Fruit fly (Drosophila melanogaster) whole organism, embryonic: ENCODE data around the gene Usp14.

Source experiments
- CG11560 ChIP-seq: fragments of 200-800 bp; sonication (Bioruptor generic); IDR thresholded peaks from 3 replicates; pipeline ENCODE4 v1.3.6; 2022; ENCODE audit warnings: missing biosample characterization, missing genetic modification characterization
- Meics ChIP-seq: fragments of 200-800 bp; sonication (Bioruptor generic); optimal IDR thresholded peaks from 2 replicates; lab custom pipeline; 2017; ENCODE audit warnings: missing biosample characterization, mild to moderate bottlenecking, missing genetic modification characterization
- Oaz ChIP-seq: fragments of 200-800 bp; sonication (Bioruptor generic); IDR thresholded peaks from 2 replicates; pipeline ENCODE4 v1.3.6; 2022; ENCODE audit warnings: missing biosample characterization, missing genetic modification characterization
- al ChIP-seq: fragments of 200-800 bp; sonication (Bioruptor generic); IDR thresholded peaks from 2 replicates; pipeline ENCODE4 v1.3.6; 2022; ENCODE audit warnings: missing biosample characterization, missing genetic modification characterization
- gem ChIP-seq: fragments of 200-800 bp; sonication (Bioruptor generic); optimal IDR thresholded peaks from 2 replicates; lab custom pipeline; 2019; ENCODE audit warnings: missing biosample characterization, mild to moderate bottlenecking, missing genetic modification characterization, moderate library complexity
- ham ChIP-seq: fragments of 200-800 bp; sonication (Bioruptor generic); IDR thresholded peaks from 2 replicates; pipeline ENCODE4 v1.3.6; 2022; ENCODE audit warnings: missing biosample characterization, missing genetic modification characterization
- mirr ChIP-seq: fragments of 200-800 bp; sonication (Bioruptor generic); optimal IDR thresholded peaks from 3 replicates; lab custom pipeline; 2018; ENCODE audit warnings: missing biosample characterization, mild to moderate bottlenecking, missing genetic modification characterization

DNA sequence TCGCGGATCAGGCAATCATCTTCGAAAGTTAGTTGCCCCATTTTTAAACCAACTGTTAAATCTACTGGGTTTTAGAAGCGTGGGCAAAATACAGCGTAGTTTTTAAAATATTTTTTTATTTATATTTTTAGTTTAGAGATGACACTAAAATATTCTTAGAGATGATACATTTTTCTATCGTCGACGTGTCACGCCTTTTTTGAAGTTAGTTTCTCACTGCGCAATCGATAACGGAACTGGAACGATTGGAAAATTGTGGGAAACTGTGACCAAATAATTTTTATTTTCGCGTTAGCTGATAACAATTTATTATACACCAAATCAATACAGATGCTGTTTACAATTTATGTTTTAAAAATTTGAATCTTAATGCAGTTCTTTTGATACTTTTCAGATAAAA lies 35.5 kb downstream of the Usp14 start, which contains the start of gene Utx:
- TF ChIP-seq mirr (GFP tag; lab: Kevin White, UChicago) = no peak
- no peak for TF ChIP-seq gem (tag; lab: Kevin White, UChicago)
- no peak for TF ChIP-seq CG11560 (tag; lab: Robert Waterston, UW)
- TF ChIP-seq al (GFP tag; lab: Robert Waterston, UW) = no peak
- no peak for TF ChIP-seq Oaz
- TF ChIP-seq ham (GFP tag; lab: Robert Waterston, UW) = no peak
- no peak for TF ChIP-seq Meics
